Fruit fly (Drosophila melanogaster): Measurements from ENCODE around the gene pic.

Gene pic

dm6 chr3R:13078263-13078662 is 26.2 kb downstream of the pic start (continued):
- peak; percentile 80 for TF ChIP-seq amos (GFP tag; IDR thresholded peaks at IDR 0.05; ENCODE audit: partially characterized antibody)
- peak; percentile 36 for TF ChIP-seq CG1602 (GFP tag; optimal IDR thresholded peaks at IDR 0.05)
- TF ChIP-seq CG17912 (GFP tag; optimal IDR thresholded peaks at IDR 0.05) = peak; percentile 20
- TF ChIP-seq CG15696 (tag; optimal IDR thresholded peaks at IDR 0.05) = peak; percentile 44
- TF ChIP-seq CG4730 (GFP tag; IDR thresholded peaks at IDR 0.05) = no peak
- no peak for TF ChIP-seq CrebB (tag; optimal IDR thresholded peaks at IDR 0.05)
- TF ChIP-seq danr (GFP tag; IDR thresholded peaks at IDR 0.05) = no peak
- no peak for TF ChIP-seq CG1233 (GFP tag; optimal IDR thresholded peaks at IDR 0.05)
- no peak for TF ChIP-seq dm (GFP tag; optimal IDR thresholded peaks at IDR 0.05)
- TF ChIP-seq kah (GFP tag; optimal IDR thresholded peaks at IDR 0.05) = no peak
- peak in 1 of 2 experiments; percentile 20 for TF ChIP-seq bsh (GFP tag; optimal IDR thresholded peaks at IDR 0.05)
- TF ChIP-seq HLH54F (GFP tag; optimal IDR thresholded peaks at IDR 0.05) = peak; percentile 0
- TF ChIP-seq tap (tag; optimal IDR thresholded peaks at IDR 0.05) = no peak
- TF ChIP-seq dysf (GFP tag; IDR thresholded peaks at IDR 0.05) = peak; percentile 18; the same call in 1 of the 3 replicates
- no peak for TF ChIP-seq ATbp (GFP tag; optimal IDR thresholded peaks at IDR 0.05)
- TF ChIP-seq CG5953 (GFP tag; IDR thresholded peaks at IDR 0.05) = no peak
- TF ChIP-seq CG6791 (GFP tag; IDR thresholded peaks at IDR 0.05; ENCODE audit: partially characterized antibody) = no peak
- peak; percentile 76 for TF ChIP-seq Dp (GFP tag; optimal IDR thresholded peaks at IDR 0.05)
- TF ChIP-seq CG16815 (GFP tag; optimal IDR thresholded peaks at IDR 0.05) = no peak
- peak; percentile 46 for TF ChIP-seq trem (tag; optimal IDR thresholded peaks at IDR 0.05)
- no peak for TF ChIP-seq CG18476 (GFP tag; optimal IDR thresholded peaks at IDR 0.05)
- TF ChIP-seq CG9932 (GFP tag; IDR thresholded peaks at IDR 0.05) = peak; percentile 63
- no peak for TF ChIP-seq CG31388 (GFP tag; optimal IDR thresholded peaks at IDR 0.05)
- no peak for TF ChIP-seq peb (GFP tag; IDR thresholded peaks at IDR 0.05)
- TF ChIP-seq dpn (GFP tag; optimal IDR thresholded peaks at IDR 0.05) = peak; percentile 16 to 55
- peak; percentile 73 for TF ChIP-seq vvl (GFP tag; IDR thresholded peaks at IDR 0.05)
- TF ChIP-seq dmrt99B (tag; optimal IDR thresholded peaks at IDR 0.05) = no peak
- no peak for TF ChIP-seq sima (GFP tag; optimal IDR thresholded peaks at IDR 0.05)
- no peak for TF ChIP-seq run (tag; optimal IDR thresholded peaks at IDR 0.05)
- TF ChIP-seq CG14667 (GFP tag; IDR thresholded peaks at IDR 0.05) = no peak
- TF ChIP-seq CG1603 (tag; optimal IDR thresholded peaks at IDR 0.05) = peak; percentile 56
- no peak for TF ChIP-seq CG18764 (GFP tag; optimal IDR thresholded peaks at IDR 0.05)
- no peak for TF ChIP-seq CkIIα-i1 (GFP tag; IDR thresholded peaks at IDR 0.05)
- TF ChIP-seq CG1024 (GFP tag; IDR thresholded peaks at IDR 0.05) = no peak
- no peak for TF ChIP-seq Dbx (GFP tag; IDR thresholded peaks at IDR 0.05)
- TF ChIP-seq Hey (tag; optimal IDR thresholded peaks at IDR 0.05) = no peak
- no peak for TF ChIP-seq CG6654 (GFP tag; optimal IDR thresholded peaks at IDR 0.05)
- TF ChIP-seq CG9876 (GFP tag; optimal IDR thresholded peaks at IDR 0.05) = no peak
- no peak for TF ChIP-seq CG11695 (GFP tag; IDR thresholded peaks at IDR 0.05)
- TF ChIP-seq gem (tag; optimal IDR thresholded peaks at IDR 0.05) = no peak
- TF ChIP-seq CG33557 (GFP tag; optimal IDR thresholded peaks at IDR 0.05) = peak; percentile 3
- peak; percentile 13 for TF ChIP-seq Camta (GFP tag; optimal IDR thresholded peaks at IDR 0.05)
- TF ChIP-seq CG2120 (GFP tag; optimal IDR thresholded peaks at IDR 0.05) = peak; percentile 46
- no peak for TF ChIP-seq Ssrp (tag; optimal IDR thresholded peaks at IDR 0.05)
- no peak for TF ChIP-seq YL-1 (GFP tag; optimal IDR thresholded peaks at IDR 0.05)
- no peak for TF ChIP-seq CG15269 (tag; optimal IDR thresholded peaks at IDR 0.05)
- TF ChIP-seq CG10565 (GFP tag; optimal IDR thresholded peaks at IDR 0.05) = no peak
- TF ChIP-seq bigmax (GFP tag; optimal IDR thresholded peaks at IDR 0.05) = no peak
- no peak for TF ChIP-seq Gug (GFP tag; IDR thresholded peaks at IDR 0.05)
- TF ChIP-seq jigr1 (GFP tag; IDR thresholded peaks at IDR 0.05) = no peak
- no peak for TF ChIP-seq Neu2 (GFP tag; optimal IDR thresholded peaks at IDR 0.05; ENCODE audit: borderline replicate concordance)
- TF ChIP-seq cad (GFP tag; optimal IDR thresholded peaks at IDR 0.05) = no peak

Measured in whole organism, embryonic.